Fruit fly (Drosophila melanogaster): ENCODE measurements around the gene CG10418.

- TF ChIP-seq Ets96B (tag; optimal IDR thresholded peaks at IDR 0.05) (no peak), fd85E (GFP tag; optimal IDR thresholded peaks at IDR 0.05) (no peak), CG7368 (GFP tag; optimal IDR thresholded peaks at IDR 0.05) (no peak), net (GFP tag; optimal IDR thresholded peaks at IDR 0.05) (no peak), CG6854 (GFP tag; optimal IDR thresholded peaks at IDR 0.05) (no peak)
Measured at dm6 chr3L:12289664-12290063, 46.8 kb upstream of the CG10418 start.

Data from whole organism, prepupa.